Fruit fly (Drosophila melanogaster) whole organism, pupa: ENCODE data around the gene escl.

Experiments used
- CG10348 ChIP-seq: fragments of 200-800 bp; sonication (Bioruptor generic); IDR thresholded peaks from 2 replicates; pipeline ENCODE4 v1.3.6; 2022; ENCODE audit warnings: missing biosample characterization, missing genetic modification characterization
- CG12605 ChIP-seq: fragments of 200-800 bp; sonication (Bioruptor generic); IDR thresholded peaks from 2 replicates; pipeline ENCODE4 v1.3.6; 2022; ENCODE audit warnings: missing biosample characterization, missing genetic modification characterization
- CG13204 ChIP-seq: fragments of 200-800 bp; sonication (Bioruptor generic); optimal IDR thresholded peaks from 2 replicates; lab custom pipeline; 2018; ENCODE audit warnings: missing biosample characterization, mild to moderate bottlenecking, missing genetic modification characterization, moderate library complexity
- CG14655 ChIP-seq: fragments of 200-800 bp; sonication (Bioruptor generic); optimal IDR thresholded peaks from 3 replicates; lab custom pipeline; 2017; ENCODE audit warnings: mild to moderate bottlenecking, missing biosample characterization, missing genetic modification reagents, missing genetic modification characterization
- CG15710 ChIP-seq: fragments of 200-800 bp; sonication (Bioruptor generic); optimal IDR thresholded peaks from 2 replicates; lab custom pipeline; 2018; ENCODE audit warnings: missing biosample characterization, mild to moderate bottlenecking, missing genetic modification characterization, moderate library complexity
- CG17806 ChIP-seq: fragments of 200-800 bp; sonication (Bioruptor generic); optimal IDR thresholded peaks from 2 replicates; lab custom pipeline; 2018; ENCODE audit warnings: missing biosample characterization, mild to moderate bottlenecking, missing genetic modification characterization, moderate library complexity
- CG32121 ChIP-seq: fragments of 200-800 bp; sonication (Bioruptor generic); IDR thresholded peaks from 2 replicates; pipeline ENCODE4 v1.3.6; 2022; ENCODE audit warnings: missing biosample characterization, missing genetic modification characterization
- CG34367 ChIP-seq: fragments of 200-800 bp; sonication (Bioruptor generic); optimal IDR thresholded peaks from 2 replicates; lab custom pipeline; 2018; ENCODE audit warnings: missing biosample characterization, mild to moderate bottlenecking, missing genetic modification characterization
- CG4496 ChIP-seq: fragments of 200-800 bp; sonication (Bioruptor generic); IDR thresholded peaks from 3 replicates; pipeline ENCODE4 v1.3.6; 2022; ENCODE audit warnings: missing biosample characterization, missing genetic modification characterization
- CG8159 ChIP-seq: fragments of 200-800 bp; sonication (Bioruptor generic); optimal IDR thresholded peaks from 3 replicates; lab custom pipeline; 2018; ENCODE audit warnings: missing biosample characterization, mild to moderate bottlenecking, missing genetic modification characterization, moderate library complexity
- CG8301 ChIP-seq: fragments of 200-800 bp; sonication (Bioruptor generic); optimal IDR thresholded peaks from 2 replicates; lab custom pipeline; 2018; ENCODE audit warnings: missing biosample characterization, mild to moderate bottlenecking, missing genetic modification characterization
- CG9948 ChIP-seq: fragments of 200-800 bp; sonication (Bioruptor generic); optimal IDR thresholded peaks from 2 replicates; lab custom pipeline; 2018; ENCODE audit warnings: missing biosample characterization, mild to moderate bottlenecking, missing genetic modification characterization, moderate library complexity
- D1 ChIP-seq: fragments of 200-800 bp; sonication (Bioruptor generic); optimal IDR thresholded peaks from 2 replicates; lab custom pipeline; 2018; ENCODE audit warnings: missing biosample characterization, mild to moderate bottlenecking, missing genetic modification characterization, moderate library complexity
- EcR ChIP-seq: fragments of 200-800 bp; sonication (Bioruptor generic); optimal IDR thresholded peaks from 3 replicates; lab custom pipeline; 2019; ENCODE audit warnings: missing biosample characterization, missing genetic modification characterization, mild to moderate bottlenecking, moderate library complexity, missing genetic modification reagents
- Ets98B ChIP-seq: fragments of 200-800 bp; sonication (Bioruptor generic); IDR thresholded peaks from 2 replicates; pipeline ENCODE4 v1.3.6; 2022; ENCODE audit warnings: missing biosample characterization, missing genetic modification characterization
- Pif1A ChIP-seq: fragments of 200-800 bp; sonication (Bioruptor generic); optimal IDR thresholded peaks from 3 replicates; lab custom pipeline; 2016; ENCODE audit warnings: missing biosample characterization, missing genetic modification characterization
- Pif1B ChIP-seq: fragments of 200-800 bp; sonication (Bioruptor generic); optimal IDR thresholded peaks from 3 replicates; lab custom pipeline; 2016; ENCODE audit warnings: missing biosample characterization, missing genetic modification characterization
- Snoo ChIP-seq: fragments of 200-800 bp; sonication (Bioruptor generic); optimal IDR thresholded peaks from 3 replicates; lab custom pipeline; 2017; ENCODE audit warnings: missing biosample characterization, mild to moderate bottlenecking, missing genetic modification characterization, inconsistent platforms
- fd96Ca ChIP-seq: fragments of 200-800 bp; sonication (Bioruptor generic); IDR thresholded peaks from 3 replicates; pipeline ENCODE4 v1.3.6; 2022; ENCODE audit warnings: missing biosample characterization, missing genetic modification characterization
- gl ChIP-seq: fragments of 200-800 bp; sonication (Bioruptor generic); optimal IDR thresholded peaks from 2 replicates; lab custom pipeline; 2018; ENCODE audit warnings: missing biosample characterization, mild to moderate bottlenecking, missing genetic modification characterization
- rn ChIP-seq: fragments of 200-800 bp; sonication (Bioruptor generic); IDR thresholded peaks from 2 replicates; pipeline ENCODE4 v1.3.6; 2022; ENCODE audit warnings: missing biosample characterization, missing genetic modification characterization

escl gene

dm6 chr2L:12011682-12012655 is 21.2 kb downstream of the escl start:
- TF ChIP-seq Pif1B (GFP tag; lab: Kevin White, UChicago): peak; percentile 73
- no peak for TF ChIP-seq CG10348 (GFP tag; lab: Robert Waterston, UW)
- TF ChIP-seq CG34367 (tag; lab: Kevin White, UChicago): peak; percentile 13
- peak; percentile 100 for TF ChIP-seq EcR (GFP tag; lab: Kevin White, UChicago)
- TF ChIP-seq CG4496 (GFP tag; lab: Robert Waterston, UW): no peak
- no peak for TF ChIP-seq CG32121 (GFP tag; lab: Robert Waterston, UW)
- no peak for TF ChIP-seq Pif1A (GFP tag; lab: Kevin White, UChicago)
- TF ChIP-seq D1 (tag; lab: Kevin White, UChicago): no peak
- no peak for TF ChIP-seq rn
- TF ChIP-seq CG9948 (tag; lab: Kevin White, UChicago): peak; percentile 35
- TF ChIP-seq CG8159 (tag; lab: Kevin White, UChicago): peak; percentile 64
- peak; percentile 66 for TF ChIP-seq Snoo (tag; lab: Kevin White, UChicago)
- TF ChIP-seq CG13204 (GFP tag; lab: Kevin White, UChicago): peak; percentile 96
- TF ChIP-seq fd96Ca (GFP tag; lab: Robert Waterston, UW): no peak
- TF ChIP-seq CG14655 (GFP tag; lab: Kevin White, UChicago): peak; percentile 67
- peak; percentile 48 for TF ChIP-seq gl (tag; lab: Kevin White, UChicago)
- peak; percentile 54 for TF ChIP-seq CG15710 (tag; lab: Kevin White, UChicago)
- TF ChIP-seq CG8301 (tag; lab: Kevin White, UChicago): peak; percentile 58
- no peak for TF ChIP-seq Ets98B
- TF ChIP-seq CG12605: no peak
- peak; percentile 51 for TF ChIP-seq CG17806 (tag; lab: Kevin White, UChicago)

DNA sequence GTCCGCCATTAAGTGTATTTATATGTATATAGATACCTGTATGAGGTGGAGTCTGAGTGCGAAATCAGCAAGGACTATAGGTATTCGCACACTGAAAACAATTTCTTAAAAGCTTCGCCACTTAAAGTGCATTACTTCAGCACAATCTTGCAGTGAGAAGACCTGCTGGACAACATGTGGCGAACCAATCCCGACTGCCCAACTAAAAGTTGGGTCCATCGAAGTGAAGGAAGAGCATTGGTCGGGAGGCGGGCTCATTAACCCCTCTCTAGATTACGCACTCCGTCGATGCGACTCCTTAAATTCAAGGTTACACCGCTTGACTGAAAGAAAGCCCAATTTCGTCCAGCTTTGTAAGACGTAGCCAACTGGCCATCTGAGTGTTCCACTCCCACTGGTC is 22.5 kb downstream of the escl start:
- TF ChIP-seq CG13204 (GFP tag; lab: Kevin White, UChicago) (no peak), CG9948 (tag; lab: Kevin White, UChicago) (peak; percentile 31), Pif1B (GFP tag; lab: Kevin White, UChicago) (peak; percentile 0), gl (tag; lab: Kevin White, UChicago) (no peak), EcR (GFP tag; lab: Kevin White, UChicago) (no peak), CG4496 (GFP tag; lab: Robert Waterston, UW) (no peak), D1 (tag; lab: Kevin White, UChicago) (no peak), CG15710 (tag; lab: Kevin White, UChicago) (peak; percentile 37), CG8301 (tag; lab: Kevin White, UChicago) (no peak), rn (no peak), fd96Ca (GFP tag; lab: Robert Waterston, UW) (no peak), Snoo (tag; lab: Kevin White, UChicago) (no peak), Ets98B (no peak), CG34367 (tag; lab: Kevin White, UChicago) (peak; percentile 10), CG8159 (tag; lab: Kevin White, UChicago) (peak; percentile 57), Pif1A (GFP tag; lab: Kevin White, UChicago) (no peak), CG32121 (GFP tag; lab: Robert Waterston, UW) (no peak), CG14655 (GFP tag; lab: Kevin White, UChicago) (no peak), CG10348 (GFP tag; lab: Robert Waterston, UW) (no peak), CG17806 (tag; lab: Kevin White, UChicago) (peak; percentile 34), CG12605 (no peak)
- TF ChIP-seq, all 21 proteins: peak for 6

- no peak; the same call in 1 of the 2 replicates for TF ChIP-seq CG32121 (GFP tag; lab: Robert Waterston, UW)
- peak; percentile 100 for TF ChIP-seq EcR (GFP tag; lab: Kevin White, UChicago)
- TF ChIP-seq CG17806 (tag; lab: Kevin White, UChicago): peak; percentile 32
- no peak for TF ChIP-seq Ets98B
- TF ChIP-seq rn: no peak
- peak; percentile 38 for TF ChIP-seq Pif1A (GFP tag; lab: Kevin White, UChicago)
- TF ChIP-seq fd96Ca (GFP tag; lab: Robert Waterston, UW): peak; percentile 67; the same call in 2 of the 3 replicates
- peak; percentile 29 for TF ChIP-seq CG34367 (tag; lab: Kevin White, UChicago)
- no peak for TF ChIP-seq CG10348 (GFP tag; lab: Robert Waterston, UW)
- TF ChIP-seq CG8301 (tag; lab: Kevin White, UChicago): peak; percentile 33
- TF ChIP-seq CG12605: peak; percentile 42
- TF ChIP-seq gl (tag; lab: Kevin White, UChicago): peak; percentile 85
- peak; percentile 21 for TF ChIP-seq CG8159 (tag; lab: Kevin White, UChicago)
- peak; percentile 36 for TF ChIP-seq Pif1B (GFP tag; lab: Kevin White, UChicago)
- no peak for TF ChIP-seq CG14655 (GFP tag; lab: Kevin White, UChicago)
- peak; percentile 68 for TF ChIP-seq CG4496 (GFP tag; lab: Robert Waterston, UW)
- peak; percentile 30 for TF ChIP-seq CG15710 (tag; lab: Kevin White, UChicago)
- no peak for TF ChIP-seq CG9948 (tag; lab: Kevin White, UChicago)
- peak; percentile 62 for TF ChIP-seq Snoo (tag; lab: Kevin White, UChicago)
- peak; percentile 98 for TF ChIP-seq CG13204 (GFP tag; lab: Kevin White, UChicago)
- no peak for TF ChIP-seq D1 (tag; lab: Kevin White, UChicago)
- TF ChIP-seq, all 21 proteins: peak for 14
Observed at dm6 chr2L:12013741-12014393, 23.1 kb downstream of the escl start.

- TF ChIP-seq CG4496 (GFP tag; lab: Robert Waterston, UW) (no peak), CG15710 (tag; lab: Kevin White, UChicago) (no peak), rn (no peak), CG9948 (tag; lab: Kevin White, UChicago) (no peak), CG8159 (tag; lab: Kevin White, UChicago) (no peak), Pif1A (GFP tag; lab: Kevin White, UChicago) (no peak), CG10348 (GFP tag; lab: Robert Waterston, UW) (no peak), D1 (tag; lab: Kevin White, UChicago) (no peak), CG8301 (tag; lab: Kevin White, UChicago) (no peak), Pif1B (GFP tag; lab: Kevin White, UChicago) (no peak), CG12605 (no peak), CG17806 (tag; lab: Kevin White, UChicago) (no peak), Snoo (tag; lab: Kevin White, UChicago) (no peak), Ets98B (no peak), CG34367 (tag; lab: Kevin White, UChicago) (no peak), CG14655 (GFP tag; lab: Kevin White, UChicago) (no peak), CG13204 (GFP tag; lab: Kevin White, UChicago) (no peak), gl (tag; lab: Kevin White, UChicago) (no peak)
- TF ChIP-seq, all 21 proteins: peak for 0
Observed at dm6 chr2L:12020735-12021134, 30.0 kb downstream of the escl start, which contains the start of gene Wdr81. TSS of gene Wdr81 (minus strand) at chr2L:12020960.
